Worm (Caenorhabditis elegans): Measurements from ENCODE around the gene ZK1058.3.

Gene ZK1058.3

ce11 chrIII:3874492-3874891 is 44.2 kb upstream of the ZK1058.3 start:
- no peak for TF ChIP-seq ztf-16 (tag; optimal IDR thresholded peaks at IDR 0.05)
- TF ChIP-seq ref-2 (tag; optimal IDR thresholded peaks at IDR 0.05) = no peak
- no peak for TF ChIP-seq ceh-6 (GFP tag; optimal IDR thresholded peaks at IDR 0.05)

- no peak for TF ChIP-seq elt-2 (tag; optimal IDR thresholded peaks at IDR 0.05)
- TF ChIP-seq eyg-1 (tag; optimal IDR thresholded peaks at IDR 0.05) = no peak
- TF ChIP-seq hlh-6 (tag; optimal IDR thresholded peaks at IDR 0.05) = no peak
- no peak for TF ChIP-seq ceh-45 (GFP tag; IDR thresholded peaks at IDR 0.05)
- no peak for TF ChIP-seq T23F11.4 (GFP tag; optimal IDR thresholded peaks at IDR 0.05)
- TF ChIP-seq nhr-232 (tag; optimal IDR thresholded peaks at IDR 0.05) = no peak
- no peak for TF ChIP-seq hlh-15 (tag; optimal IDR thresholded peaks at IDR 0.05)
- no peak for TF ChIP-seq F13H6.1 (tag; optimal IDR thresholded peaks at IDR 0.05)
- no peak for TF ChIP-seq pag-3 (tag; optimal IDR thresholded peaks at IDR 0.05; ENCODE audit: borderline replicate concordance)
- TF ChIP-seq ceh-2 (tag; optimal IDR thresholded peaks at IDR 0.05) = no peak
- no peak for TF ChIP-seq fax-1 (tag; optimal IDR thresholded peaks at IDR 0.05)
- TF ChIP-seq che-1 (tag; optimal IDR thresholded peaks at IDR 0.05) = no peak
- TF ChIP-seq fkh-10 (GFP tag; optimal IDR thresholded peaks at IDR 0.05) = no peak
These were observed 43.8 kb upstream of the ZK1058.3 start for ce11 chrIII:3874895-3875294.

ce11 chrIII:3875608-3876007 is 43.1 kb upstream of the ZK1058.3 start:
- no peak for TF ChIP-seq ceh-22 (tag; optimal IDR thresholded peaks at IDR 0.05)
- no peak for TF ChIP-seq ceh-30 (tag; optimal IDR thresholded peaks at IDR 0.05)
- peak; percentile 48 for TF ChIP-seq hlh-30 (tag; optimal IDR thresholded peaks at IDR 0.05; ENCODE audit: insufficient read depth)
- no peak for TF ChIP-seq ceh-48 (tag; optimal IDR thresholded peaks at IDR 0.05)
- no peak for TF ChIP-seq hlh-8 (tag; optimal IDR thresholded peaks at IDR 0.05)
- TF ChIP-seq C38D4.7 (GFP tag; optimal IDR thresholded peaks at IDR 0.05) = no peak
- TF ChIP-seq syd-9 (tag; optimal IDR thresholded peaks at IDR 0.05) = no peak

ce11 chrIII:3876197-3876897 is 42.3 kb upstream of the ZK1058.3 start:
- TF ChIP-seq ceh-31 (tag; optimal IDR thresholded peaks at IDR 0.05) = peak; percentile 32
- no peak for TF ChIP-seq pqm-1 (tag; optimal IDR thresholded peaks at IDR 0.05)
- no peak for TF ChIP-seq pat-9 (tag; optimal IDR thresholded peaks at IDR 0.05)
- TF ChIP-seq npax-4 (tag; optimal IDR thresholded peaks at IDR 0.05) = no peak
- no peak for TF ChIP-seq hlh-8 (tag; optimal IDR thresholded peaks at IDR 0.05)
- no peak for TF ChIP-seq lim-6 (tag; optimal IDR thresholded peaks at IDR 0.05)
- no peak for TF ChIP-seq nfya-1 (tag; optimal IDR thresholded peaks at IDR 0.05)
- no peak for TF ChIP-seq eyg-1 (tag; optimal IDR thresholded peaks at IDR 0.05)
- peak; percentile 78 for TF ChIP-seq ref-2 (tag; optimal IDR thresholded peaks at IDR 0.05)
- TF ChIP-seq pha-2 (tag; optimal IDR thresholded peaks at IDR 0.05) = no peak

- no peak for TF ChIP-seq sox-4 (tag; optimal IDR thresholded peaks at IDR 0.05)
- TF ChIP-seq gmeb-2 (tag; optimal IDR thresholded peaks at IDR 0.05) = no peak
- TF ChIP-seq zip-5 (tag; optimal IDR thresholded peaks at IDR 0.05) = no peak
- no peak for TF ChIP-seq hlh-13 (GFP tag; optimal IDR thresholded peaks at IDR 0.05)
- TF ChIP-seq pha-2 (tag; optimal IDR thresholded peaks at IDR 0.05) = no peak
- TF ChIP-seq ceh-22 (tag; optimal IDR thresholded peaks at IDR 0.05) = no peak
- TF ChIP-seq hlh-30 (tag; optimal IDR thresholded peaks at IDR 0.05; ENCODE audit: insufficient read depth) = no peak
- TF ChIP-seq nhr-11 (tag; optimal IDR thresholded peaks at IDR 0.05) = no peak
- TF ChIP-seq C38D4.7 (GFP tag; optimal IDR thresholded peaks at IDR 0.05) = no peak
- TF ChIP-seq pqm-1 (tag; optimal IDR thresholded peaks at IDR 0.05) = no peak
- no peak for TF ChIP-seq ama-1 (optimal IDR thresholded peaks at IDR 0.05)
- TF ChIP-seq ttx-3 (tag; optimal IDR thresholded peaks at IDR 0.05) = no peak
- TF ChIP-seq ceh-31 (tag; optimal IDR thresholded peaks at IDR 0.05) = no peak
- TF ChIP-seq hlh-8 (tag; optimal IDR thresholded peaks at IDR 0.05) = no peak
These were observed 39.5 kb upstream of the ZK1058.3 start for ce11 chrIII:3878986-3879756.
